Worm (Caenorhabditis elegans): ENCODE data around the gene nhr-167.

ce11 chrX:11934933-11935332 is 47.0 kb downstream of the nhr-167 start:
- TF ChIP-seq flt-1 (GFP tag; IDR thresholded peaks at IDR 0.05) (peak; percentile 83), aly-1 (tag; optimal IDR thresholded peaks at IDR 0.05) (peak; percentile 49), ama-1 (optimal IDR thresholded peaks at IDR 0.05) (no peak), hnd-1 (tag; optimal IDR thresholded peaks at IDR 0.05) (peak; percentile 66), sea-1 (GFP tag; conservative IDR thresholded peaks at IDR 0.05) (peak; percentile 88), hmbx-1 (tag; optimal IDR thresholded peaks at IDR 0.05) (no peak), tbx-37 (GFP tag; conservative IDR thresholded peaks at IDR 0.05) (peak; percentile 78), tra-4 (tag; optimal IDR thresholded peaks at IDR 0.05) (peak; percentile 20), ceh-36 (tag; optimal IDR thresholded peaks at IDR 0.05) (peak; percentile 65), F13C5.2 (tag; optimal IDR thresholded peaks at IDR 0.05) (peak; percentile 80), scrt-1 (GFP tag; IDR thresholded peaks at IDR 0.05) (peak; percentile 86), ets-7 (tag; optimal IDR thresholded peaks at IDR 0.05) (no peak), tbx-11 (GFP tag; IDR thresholded peaks at IDR 0.05) (peak; percentile 79), B0310.2 (tag; optimal IDR thresholded peaks at IDR 0.05) (peak; percentile 60)

Measured in whole organism, early embryonic.